Worm (Caenorhabditis elegans) whole organism, L3 larva: ENCODE data around the gene lin-9.

ENCODE experiments used
- R02D3.7 ChIP-seq: fragments of 150-350 bp; optimal IDR thresholded peaks from 2 replicates; lab custom pipeline; 2014; ENCODE audit warnings: missing biosample characterization, missing genetic modification characterization
- ZK546.5 ChIP-seq: sonication (generic microtip); optimal IDR thresholded peaks from 2 replicates; lab custom pipeline; 2017; ENCODE audit warnings: missing biosample characterization, missing genetic modification characterization
- ceh-28 ChIP-seq: fragments of 150-350 bp; optimal IDR thresholded peaks from 2 replicates; lab custom pipeline; 2014; ENCODE audit warnings: missing biosample characterization, missing genetic modification reagents, missing genetic modification characterization
- ceh-82 ChIP-seq: fragments of 150-350 bp; optimal IDR thresholded peaks from 2 replicates; lab custom pipeline; 2014; ENCODE audit warnings: missing biosample characterization, missing genetic modification characterization
- egl-27 ChIP-seq: sonication (generic microtip); optimal IDR thresholded peaks from 4 replicates; lab custom pipeline; 2017; ENCODE audit warnings: missing biosample characterization, missing genetic modification reagents, missing genetic modification characterization
- egl-5 ChIP-seq: fragments of 150-350 bp; optimal IDR thresholded peaks from 2 replicates; lab custom pipeline; 2017; ENCODE audit warnings: missing biosample characterization, missing genetic modification reagents, missing genetic modification characterization, inconsistent platforms
- elt-1 ChIP-seq: fragments of 150-350 bp; optimal IDR thresholded peaks from 2 replicates; lab custom pipeline; 2014; ENCODE audit warnings: missing biosample characterization, missing genetic modification characterization
- elt-2 ChIP-seq: sonication (generic microtip); optimal IDR thresholded peaks from 2 replicates; lab custom pipeline; 2016; ENCODE audit warnings: missing genetic modification reagents, mild to moderate bottlenecking, missing genetic modification characterization, missing compliant biosample characterization
- elt-3 ChIP-seq, 3 experiments: fragments of 150-350 bp in 1 of 3; sonication (generic microtip) in 2 of 3; optimal IDR thresholded peaks; 2 replicates in 2 of 3; 4 replicates in 1 of 3; lab custom pipeline; 2014 to 2017; ENCODE audit warnings: missing biosample characterization in 3 of 3, missing genetic modification characterization in 3 of 3
- eor-1 ChIP-seq, 2 experiments: fragments of 150-350 bp; optimal IDR thresholded peaks; 2 replicates each; lab custom pipeline; 2014 to 2018; ENCODE audit warnings: missing biosample characterization in 2 of 2, missing genetic modification characterization in 2 of 2
- fkh-10 ChIP-seq: sonication (generic microtip); optimal IDR thresholded peaks from 2 replicates; lab custom pipeline; 2017; ENCODE audit warnings: missing biosample characterization, missing genetic modification reagents, missing genetic modification characterization
- hmg-11 ChIP-seq: sonication (generic microtip); optimal IDR thresholded peaks from 2 replicates; lab custom pipeline; 2016; ENCODE audit warnings: missing genetic modification characterization, missing compliant biosample characterization
- jun-1 ChIP-seq: fragments of 150-350 bp; optimal IDR thresholded peaks from 2 replicates; lab custom pipeline; 2014; ENCODE audit warnings: missing biosample characterization, missing genetic modification reagents, missing genetic modification characterization
- lin-15B ChIP-seq: fragments of 150-350 bp; optimal IDR thresholded peaks from 2 replicates; lab custom pipeline; 2014; ENCODE audit warnings: missing biosample characterization, missing genetic modification characterization
- lin-39 ChIP-seq: fragments of 150-350 bp; optimal IDR thresholded peaks from 2 replicates; lab custom pipeline; 2018; ENCODE audit warnings: missing biosample characterization, missing genetic modification reagents, missing genetic modification characterization
- lsy-12 ChIP-seq: sonication (generic microtip); optimal IDR thresholded peaks from 2 replicates; lab custom pipeline; 2016; ENCODE audit warnings: mild to moderate bottlenecking, missing genetic modification characterization, missing compliant biosample characterization
- mdl-1 ChIP-seq: fragments of 150-350 bp; optimal IDR thresholded peaks from 2 replicates; lab custom pipeline; 2014; ENCODE audit warnings: missing biosample characterization, missing genetic modification characterization
- mml-1 ChIP-seq: fragments of 150-350 bp; sonication (generic microtip); optimal IDR thresholded peaks from 3 replicates; lab custom pipeline; 2014; ENCODE audit warnings: missing biosample characterization, missing genetic modification characterization
- nfya-1 ChIP-seq: sonication (generic microtip); optimal IDR thresholded peaks from 2 replicates; lab custom pipeline; 2017; ENCODE audit warnings: missing genetic modification characterization, mild to moderate bottlenecking, missing compliant biosample characterization, antibody characterized with exemption, moderate library complexity; ENCODE audit not compliant: insufficient read depth
- nhr-11 ChIP-seq: fragments of 150-350 bp; optimal IDR thresholded peaks from 2 replicates; lab custom pipeline; 2014; ENCODE audit warnings: missing biosample characterization, missing genetic modification characterization
- nhr-12 ChIP-seq: fragments of 150-350 bp; optimal IDR thresholded peaks from 2 replicates; lab custom pipeline; 2014; ENCODE audit warnings: missing biosample characterization, missing genetic modification characterization
- nhr-23 ChIP-seq: fragments of 150-350 bp; optimal IDR thresholded peaks from 2 replicates; lab custom pipeline; 2014; ENCODE audit warnings: missing biosample characterization, missing genetic modification reagents, missing genetic modification characterization
- nhr-237 ChIP-seq: fragments of 150-350 bp; optimal IDR thresholded peaks from 2 replicates; lab custom pipeline; 2014; ENCODE audit warnings: missing biosample characterization, missing genetic modification characterization
- nhr-25 ChIP-seq: sonication (generic microtip); optimal IDR thresholded peaks from 2 replicates; lab custom pipeline; 2017; ENCODE audit warnings: missing biosample characterization, missing genetic modification characterization
- nhr-28 ChIP-seq: fragments of 150-350 bp; optimal IDR thresholded peaks from 2 replicates; lab custom pipeline; 2014; ENCODE audit warnings: missing biosample characterization, missing genetic modification characterization
- nhr-43 ChIP-seq: sonication (generic microtip); optimal IDR thresholded peaks from 2 replicates; lab custom pipeline; 2016; ENCODE audit warnings: mild to moderate bottlenecking, missing genetic modification characterization, missing compliant biosample characterization; ENCODE audit not compliant: poor library complexity, severe bottlenecking
- nhr-67 ChIP-seq: fragments of 150-350 bp; optimal IDR thresholded peaks from 2 replicates; lab custom pipeline; 2014; ENCODE audit warnings: missing biosample characterization, missing genetic modification characterization
- nhr-77 ChIP-seq: fragments of 150-350 bp; optimal IDR thresholded peaks from 2 replicates; lab custom pipeline; 2014; ENCODE audit warnings: missing biosample characterization, missing genetic modification characterization
- pha-4 ChIP-seq: fragments of 150-350 bp; optimal IDR thresholded peaks from 2 replicates; lab custom pipeline; 2014; ENCODE audit warnings: missing biosample characterization, missing genetic modification reagents, missing genetic modification characterization
- pqm-1 ChIP-seq: fragments of 150-350 bp; optimal IDR thresholded peaks from 2 replicates; lab custom pipeline; 2017; ENCODE audit warnings: missing biosample characterization, missing genetic modification characterization, inconsistent platforms
- skn-1 ChIP-seq: fragments of 150-350 bp; optimal IDR thresholded peaks from 2 replicates; lab custom pipeline; 2014; ENCODE audit warnings: missing biosample characterization, missing genetic modification characterization
- snpc-4 ChIP-seq: fragments of 150-350 bp; optimal IDR thresholded peaks from 2 replicates; lab custom pipeline; 2014; ENCODE audit warnings: missing biosample characterization, missing genetic modification characterization
- tbx-2 ChIP-seq: sonication (generic microtip); optimal IDR thresholded peaks from 2 replicates; lab custom pipeline; 2016; ENCODE audit warnings: mild to moderate bottlenecking, missing genetic modification characterization, missing compliant biosample characterization
- unc-39 ChIP-seq: sonication (generic microtip); optimal IDR thresholded peaks from 4 replicates; lab custom pipeline; 2017; ENCODE audit warnings: missing biosample characterization, missing genetic modification characterization
- unc-62 ChIP-seq: fragments of 150-350 bp; sonication (generic microtip); optimal IDR thresholded peaks from 4 replicates; lab custom pipeline; 2014; ENCODE audit warnings: missing biosample characterization, missing genetic modification reagents, missing genetic modification characterization
- zag-1 ChIP-seq: fragments of 150-350 bp; optimal IDR thresholded peaks from 2 replicates; lab custom pipeline; 2014; ENCODE audit warnings: missing biosample characterization, missing genetic modification characterization
- ztf-11 ChIP-seq: fragments of 150-350 bp; optimal IDR thresholded peaks from 2 replicates; lab custom pipeline; 2014; ENCODE audit warnings: missing biosample characterization, missing genetic modification characterization
- ztf-4 ChIP-seq: fragments of 150-350 bp; optimal IDR thresholded peaks from 2 replicates; lab custom pipeline; 2014; ENCODE audit warnings: missing biosample characterization, missing genetic modification characterization

lin-9 gene

ce11 chrIII:8888956-8889355 is 15.0 kb downstream of the lin-9 start, which contains the start of gene ZK637.14 (continued):
- TF ChIP-seq tbx-2 (tag; lab: Kevin White, UChicago) (no peak), ZK546.5 (no peak), nhr-77 (no peak), nhr-43 (tag; lab: Kevin White, UChicago) (no peak), ztf-4 (tag; lab: Kevin White, UChicago) (no peak)

- TF ChIP-seq nhr-77 (peak; percentile 22), jun-1 (peak; percentile 69), mml-1 (tag; lab: Kevin White, UChicago) (no peak), nhr-25 (tag; lab: Kevin White, UChicago) (peak; percentile 14), lsy-12 (tag; lab: Kevin White, UChicago) (peak; percentile 57), zag-1 (tag; lab: Kevin White, UChicago) (no peak), mdl-1 (tag; lab: Kevin White, UChicago) (no peak), elt-2 (tag; lab: Kevin White, UChicago) (peak; percentile 84), pqm-1 (peak; percentile 58), unc-62 (no peak), egl-27 (tag; lab: Kevin White, UChicago) (no peak), lin-15B (peak; percentile 77), R02D3.7 (tag; lab: Kevin White, UChicago) (peak; percentile 48), tbx-2 (tag; lab: Kevin White, UChicago) (peak; percentile 69), nhr-11 (tag; lab: Kevin White, UChicago) (peak; percentile 68), egl-5 (peak; percentile 23), hmg-11 (peak; percentile 48), nfya-1 (tag; lab: Kevin White, UChicago) (peak; percentile 86), pha-4 (tag; lab: Kevin White, UChicago) (peak; percentile 95), ceh-28 (tag; lab: Kevin White, UChicago) (peak; percentile 71), ztf-4 (tag; lab: Kevin White, UChicago) (peak; percentile 9), nhr-43 (tag; lab: Kevin White, UChicago) (peak; percentile 82), skn-1 (tag; lab: Kevin White, UChicago) (peak; percentile 47), snpc-4 (tag; lab: Kevin White, UChicago) (peak; percentile 88), lin-39 (tag; lab: Kevin White, UChicago) (peak; percentile 65)
These were observed 16.6 kb downstream of the lin-9 start, which contains the start of gene famh-136 for ce11 chrIII:8887184-8887801. TSS of gene famh-136 (plus strand) at chrIII:8887751.

ce11 chrIII:8886309-8886708 is 17.6 kb downstream of the lin-9 start:
- TF ChIP-seq ceh-82 (tag; lab: Kevin White, UChicago) (no peak), nhr-12 (tag; lab: Kevin White, UChicago) (no peak), eor-1 (tag; optimal IDR thresholded peaks at IDR 0.05; lab: Kevin White, UChicago) (no peak), pha-4 (tag; lab: Kevin White, UChicago) (peak; percentile 36), ZK546.5 (no peak), fkh-10 (GFP tag; lab: Kevin White, UChicago) (no peak), nhr-237 (tag; lab: Kevin White, UChicago) (no peak), egl-5 (no peak), lin-39 (tag; lab: Kevin White, UChicago) (peak; percentile 78), elt-3 (tag; optimal IDR thresholded peaks at IDR 0.05; lab: Kevin White, UChicago) (no peak), nhr-28 (tag; lab: Kevin White, UChicago) (no peak), ztf-11 (tag; lab: Kevin White, UChicago) (no peak), ceh-28 (tag; lab: Kevin White, UChicago) (no peak), unc-39 (tag; lab: Kevin White, UChicago) (no peak), skn-1 (tag; lab: Kevin White, UChicago) (no peak), tbx-2 (tag; lab: Kevin White, UChicago) (no peak), nhr-25 (tag; lab: Kevin White, UChicago) (no peak), nfya-1 (tag; lab: Kevin White, UChicago) (peak; percentile 45), hmg-11 (peak; percentile 24)
- TF ChIP-seq, all 47 proteins: peak for 4

- peak; percentile 51 for TF ChIP-seq pha-4 (tag; lab: Kevin White, UChicago)
- TF ChIP-seq elt-1 (tag; lab: Kevin White, UChicago) = no peak
- no peak for TF ChIP-seq nhr-23 (tag; lab: Kevin White, UChicago)
- no peak for TF ChIP-seq jun-1
- TF ChIP-seq nhr-67 = no peak
- TF ChIP-seq ztf-4 (tag; lab: Kevin White, UChicago) = no peak
These were observed 18.8 kb downstream of the lin-9 start, which contains the start of gene svop-1 for ce11 chrIII:8885150-8885549. TSS of gene svop-1 (minus strand) at chrIII:8885488.
